Fruit fly (Drosophila melanogaster) whole organism, embryonic: Measurements from ENCODE around the gene BORCS5.

Experiments used
- Bgb ChIP-seq: fragments of 200-800 bp; sonication (Bioruptor generic); IDR thresholded peaks from 2 replicates; pipeline ENCODE4 v1.3.6; 2022; ENCODE audit warnings: missing biosample characterization, missing genetic modification characterization; ENCODE audit not compliant: partially characterized antibody
- Blimp-1 ChIP-seq: fragments of 200-800 bp; sonication (Bioruptor generic); optimal IDR thresholded peaks from 3 replicates; lab custom pipeline; 2018; ENCODE audit warnings: missing biosample characterization, missing genetic modification characterization, mild to moderate bottlenecking, moderate library complexity, missing genetic modification reagents
- CG10267 ChIP-seq: fragments of 200-800 bp; sonication (Bioruptor generic); optimal IDR thresholded peaks from 2 replicates; lab custom pipeline; 2018; ENCODE audit warnings: missing biosample characterization, mild to moderate bottlenecking, missing genetic modification characterization, moderate library complexity
- CG12659 ChIP-seq: fragments of 200-800 bp; sonication (Bioruptor generic); optimal IDR thresholded peaks from 3 replicates; lab custom pipeline; 2017; ENCODE audit warnings: mild to moderate bottlenecking, missing biosample characterization, missing genetic modification reagents, missing genetic modification characterization
- CG13287 ChIP-seq: fragments of 200-800 bp; sonication (Bioruptor generic); IDR thresholded peaks from 2 replicates; pipeline ENCODE4 v1.3.6; 2022; ENCODE audit warnings: missing biosample characterization, missing genetic modification characterization; ENCODE audit not compliant: partially characterized antibody
- CG13775 ChIP-seq: fragments of 200-800 bp; sonication (Bioruptor generic); optimal IDR thresholded peaks from 3 replicates; lab custom pipeline; 2017; ENCODE audit warnings: missing biosample characterization, mild to moderate bottlenecking, missing genetic modification characterization
- CG14710 ChIP-seq: fragments of 200-800 bp; sonication (Bioruptor generic); optimal IDR thresholded peaks from 3 replicates; lab custom pipeline; 2019; ENCODE audit warnings: missing biosample characterization, mild to moderate bottlenecking, missing genetic modification characterization, moderate library complexity
- CG15269 ChIP-seq: fragments of 200-800 bp; sonication (Bioruptor generic); optimal IDR thresholded peaks from 2 replicates; lab custom pipeline; 2018; ENCODE audit warnings: missing biosample characterization, mild to moderate bottlenecking, missing genetic modification characterization, moderate library complexity
- CG1603 ChIP-seq: fragments of 200-800 bp; sonication (Bioruptor generic); optimal IDR thresholded peaks from 2 replicates; lab custom pipeline; 2019; ENCODE audit warnings: missing biosample characterization, mild to moderate bottlenecking, missing genetic modification characterization, moderate library complexity
- CG16863 ChIP-seq: fragments of 200-800 bp; sonication (Bioruptor generic); optimal IDR thresholded peaks from 3 replicates; lab custom pipeline; 2016; ENCODE audit warnings: missing biosample characterization, missing genetic modification characterization
- CG2129 ChIP-seq: fragments of 200-800 bp; sonication (Bioruptor generic); IDR thresholded peaks from 2 replicates; pipeline ENCODE4 v1.3.6; 2022; ENCODE audit warnings: missing biosample characterization, missing genetic modification characterization; ENCODE audit not compliant: partially characterized antibody
- CG30020 ChIP-seq: fragments of 200-800 bp; optimal IDR thresholded peaks from 2 replicates; lab custom pipeline; 2019; ENCODE audit warnings: missing biosample characterization, mild to moderate bottlenecking, missing genetic modification characterization, moderate library complexity
- CG34376 ChIP-seq: fragments of 200-800 bp; sonication (Bioruptor generic); optimal IDR thresholded peaks from 2 replicates; lab custom pipeline; 2018; ENCODE audit warnings: missing biosample characterization, mild to moderate bottlenecking, missing genetic modification characterization
- CG3995 ChIP-seq: fragments of 200-800 bp; sonication (Bioruptor generic); optimal IDR thresholded peaks from 3 replicates; lab custom pipeline; 2016; ENCODE audit warnings: missing biosample characterization, missing genetic modification characterization
- CG42726 ChIP-seq: fragments of 200-800 bp; sonication (Bioruptor generic); IDR thresholded peaks from 2 replicates; pipeline ENCODE4 v1.3.6; 2022; ENCODE audit warnings: missing biosample characterization, missing genetic modification characterization; ENCODE audit not compliant: partially characterized antibody
- CG4617 ChIP-seq: fragments of 200-800 bp; sonication (Bioruptor generic); optimal IDR thresholded peaks from 3 replicates; lab custom pipeline; 2016; ENCODE audit warnings: missing biosample characterization, missing genetic modification characterization, borderline replicate concordance
- CG6813 ChIP-seq: fragments of 200-800 bp; sonication (Bioruptor generic); optimal IDR thresholded peaks from 2 replicates; lab custom pipeline; 2017; ENCODE audit warnings: missing biosample characterization, missing genetic modification characterization, mild to moderate bottlenecking, moderate library complexity, missing genetic modification reagents
- CG9797 ChIP-seq: fragments of 200-800 bp; sonication (Bioruptor generic); optimal IDR thresholded peaks from 3 replicates; lab custom pipeline; 2018; ENCODE audit warnings: missing biosample characterization, mild to moderate bottlenecking, missing genetic modification characterization
- CTCF ChIP-seq: fragments of 200-800 bp; sonication (Bioruptor generic); optimal IDR thresholded peaks from 2 replicates; lab custom pipeline; 2017; ENCODE audit warnings: missing biosample characterization, mild to moderate bottlenecking, missing genetic modification characterization, moderate library complexity
- Camta ChIP-seq: fragments of 200-800 bp; sonication (Bioruptor generic); optimal IDR thresholded peaks from 2 replicates; lab custom pipeline; 2016; ENCODE audit warnings: missing biosample characterization, missing genetic modification characterization
- Deaf1 ChIP-seq: fragments of 200-800 bp; optimal IDR thresholded peaks from 3 replicates; lab custom pipeline; 2019; ENCODE audit warnings: missing biosample characterization, mild to moderate bottlenecking, missing genetic modification characterization, moderate library complexity
- Dll ChIP-seq: fragments of 200-800 bp; sonication (Bioruptor generic); IDR thresholded peaks from 4 replicates; pipeline ENCODE4 v1.3.6; 2022; ENCODE audit warnings: missing biosample characterization, missing genetic modification characterization; ENCODE audit not compliant: partially characterized antibody
- Dref ChIP-seq: fragments of 200-800 bp; sonication (Bioruptor generic); IDR thresholded peaks from 2 replicates; pipeline ENCODE4 v1.3.6; 2022; ENCODE audit warnings: missing biosample characterization, missing genetic modification characterization
- ERR ChIP-seq: fragments of 200-800 bp; sonication (Bioruptor generic); optimal IDR thresholded peaks from 2 replicates; lab custom pipeline; 2016; ENCODE audit warnings: missing biosample characterization, missing genetic modification characterization
- Ets97D ChIP-seq: fragments of 200-800 bp; sonication (Bioruptor generic); optimal IDR thresholded peaks from 3 replicates; lab custom pipeline; 2016; ENCODE audit warnings: missing biosample characterization, missing genetic modification characterization
- Kr ChIP-seq: fragments of 200-800 bp; sonication (Bioruptor generic); optimal IDR thresholded peaks from 2 replicates; lab custom pipeline; 2017; ENCODE audit warnings: missing biosample characterization, mild to moderate bottlenecking, missing genetic modification characterization
- Lpt ChIP-seq: fragments of >200 bp; optimal IDR thresholded peaks from 2 replicates; lab custom pipeline; 2018; ENCODE audit warnings: missing biosample characterization, missing genetic modification characterization
- NC2β ChIP-seq: fragments of 200-800 bp; sonication (Bioruptor generic); optimal IDR thresholded peaks from 2 replicates; lab custom pipeline; 2016; ENCODE audit warnings: missing biosample characterization, missing genetic modification characterization
- PHDP ChIP-seq: fragments of 200-800 bp; sonication (Bioruptor generic); optimal IDR thresholded peaks from 3 replicates; lab custom pipeline; 2018; ENCODE audit warnings: missing biosample characterization, mild to moderate bottlenecking, missing genetic modification characterization, moderate library complexity
- Pdp1 ChIP-seq, 2 experiments: fragments of 200-800 bp; sonication (Bioruptor generic); optimal IDR thresholded peaks; 3 replicates each; lab custom pipeline; 2016; ENCODE audit warnings: missing biosample characterization in 2 of 2, missing genetic modification characterization in 2 of 2, mild to moderate bottlenecking in 1 of 2, moderate library complexity in 1 of 2
- YL-1 ChIP-seq: fragments of 200-800 bp; sonication (Bioruptor generic); optimal IDR thresholded peaks from 3 replicates; lab custom pipeline; 2017; ENCODE audit warnings: missing biosample characterization, mild to moderate bottlenecking, missing genetic modification characterization
- amos ChIP-seq: fragments of 200-800 bp; sonication (Bioruptor generic); IDR thresholded peaks from 2 replicates; pipeline ENCODE4 v1.3.6; 2022; ENCODE audit warnings: missing biosample characterization, missing genetic modification characterization; ENCODE audit not compliant: partially characterized antibody
- ase ChIP-seq: fragments of 200-800 bp; sonication (Bioruptor generic); IDR thresholded peaks from 3 replicates; pipeline ENCODE4 v1.3.6; 2022; ENCODE audit warnings: missing biosample characterization, missing genetic modification characterization
- bbx ChIP-seq: fragments of 200-800 bp; sonication (Bioruptor generic); IDR thresholded peaks from 2 replicates; pipeline ENCODE4 v1.3.6; 2022; ENCODE audit warnings: missing biosample characterization, missing genetic modification characterization; ENCODE audit not compliant: partially characterized antibody
- bowl ChIP-seq: fragments of 200-800 bp; sonication (Bioruptor generic); IDR thresholded peaks from 2 replicates; pipeline ENCODE4 v1.3.6; 2022; ENCODE audit warnings: missing biosample characterization, missing genetic modification characterization
- cas ChIP-seq: fragments of 200-800 bp; sonication (Bioruptor generic); IDR thresholded peaks from 2 replicates; pipeline ENCODE4 v1.3.6; 2022; ENCODE audit warnings: missing biosample characterization, missing genetic modification characterization
- chn ChIP-seq: fragments of 200-800 bp; sonication (Bioruptor generic); optimal IDR thresholded peaks from 2 replicates; lab custom pipeline; 2016; ENCODE audit warnings: missing biosample characterization, missing genetic modification characterization
- ham ChIP-seq: fragments of 200-800 bp; sonication (Bioruptor generic); IDR thresholded peaks from 2 replicates; pipeline ENCODE4 v1.3.6; 2022; ENCODE audit warnings: missing biosample characterization, missing genetic modification characterization
- ind ChIP-seq: fragments of 200-800 bp; sonication (Bioruptor generic); optimal IDR thresholded peaks from 3 replicates; lab custom pipeline; 2016; ENCODE audit warnings: missing biosample characterization, missing genetic modification characterization
- jing ChIP-seq: fragments of 200-800 bp; sonication (Bioruptor generic); optimal IDR thresholded peaks from 2 replicates; lab custom pipeline; 2018; ENCODE audit warnings: missing biosample characterization, mild to moderate bottlenecking, missing genetic modification characterization
- ken ChIP-seq: fragments of 200-800 bp; sonication (Bioruptor generic); IDR thresholded peaks from 3 replicates; pipeline ENCODE4 v1.3.6; 2022; ENCODE audit warnings: missing biosample characterization, missing genetic modification characterization
- knrl ChIP-seq: fragments of 200-800 bp; sonication (Bioruptor generic); IDR thresholded peaks from 3 replicates; pipeline ENCODE4 v1.3.6; 2022; ENCODE audit warnings: missing biosample characterization, missing genetic modification characterization; ENCODE audit not compliant: partially characterized antibody
- pzg ChIP-seq: fragments of 200-800 bp; sonication (Bioruptor generic); optimal IDR thresholded peaks from 3 replicates; lab custom pipeline; 2018; ENCODE audit warnings: missing biosample characterization, mild to moderate bottlenecking, missing genetic modification characterization, moderate library complexity
- ranshi ChIP-seq: fragments of 200-800 bp; sonication (Bioruptor generic); IDR thresholded peaks from 2 replicates; pipeline ENCODE4 v1.3.6; 2022; ENCODE audit warnings: missing biosample characterization, missing genetic modification characterization
- salm ChIP-seq: fragments of 200-800 bp; sonication (Bioruptor generic); optimal IDR thresholded peaks from 2 replicates; lab custom pipeline; 2018; ENCODE audit warnings: missing biosample characterization, mild to moderate bottlenecking, missing genetic modification characterization
- scrt ChIP-seq: fragments of 200-800 bp; sonication (Bioruptor generic); optimal IDR thresholded peaks from 2 replicates; lab custom pipeline; 2018; ENCODE audit warnings: missing biosample characterization, mild to moderate bottlenecking, missing genetic modification characterization, moderate library complexity
- sima ChIP-seq: fragments of 200-800 bp; sonication (Bioruptor generic); optimal IDR thresholded peaks from 2 replicates; lab custom pipeline; 2016; ENCODE audit warnings: missing biosample characterization, missing genetic modification characterization
- vnd ChIP-seq: fragments of 200-800 bp; sonication (Bioruptor generic); IDR thresholded peaks from 3 replicates; pipeline ENCODE4 v1.3.6; 2022; ENCODE audit warnings: missing biosample characterization, missing genetic modification characterization; ENCODE audit not compliant: partially characterized antibody
- z ChIP-seq: fragments of 200-800 bp; sonication (Bioruptor generic); IDR thresholded peaks from 3 replicates; pipeline ENCODE4 v1.3.6; 2022; ENCODE audit warnings: missing biosample characterization, missing genetic modification characterization
- zfh2 ChIP-seq: fragments of 200-800 bp; sonication (Bioruptor generic); optimal IDR thresholded peaks from 2 replicates; lab custom pipeline; 2016; ENCODE audit warnings: missing biosample characterization, missing genetic modification characterization

The BORCS5 gene

DNA sequence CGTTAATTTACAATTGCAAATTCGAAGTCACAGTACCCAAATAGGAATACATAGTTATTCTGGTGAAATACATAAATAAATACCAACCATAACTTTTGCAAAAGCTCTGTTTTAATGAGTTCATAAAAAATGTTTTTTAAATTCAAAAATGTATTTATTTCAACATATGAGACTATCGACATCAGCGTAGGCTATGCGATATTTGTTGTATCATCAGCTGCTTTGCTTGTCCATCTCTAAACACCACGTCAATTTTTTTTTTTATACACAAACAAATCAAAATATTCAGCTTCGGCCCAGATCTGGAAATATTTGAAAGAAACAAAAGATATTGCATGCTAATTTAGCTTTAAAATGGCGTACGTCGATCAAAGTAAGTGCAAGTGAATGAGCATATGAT, 15.6 kb upstream of the BORCS5 start, which contains the start of gene CG1840 (continued):
- TF ChIP-seq Kr: no peak
- TF ChIP-seq CG15269 (tag; lab: Kevin White, UChicago): no peak
- peak; percentile 26 for TF ChIP-seq CG14710 (tag; lab: Kevin White, UChicago)
- peak; percentile 13 for TF ChIP-seq Ets97D (GFP tag; lab: Kevin White, UChicago)
- no peak for TF ChIP-seq CG6813 (GFP tag; lab: Kevin White, UChicago)
- peak in 1 of 2 experiments; percentile 95 for TF ChIP-seq Pdp1 (GFP tag; optimal IDR thresholded peaks at IDR 0.05; lab: Kevin White, UChicago)
- TF ChIP-seq NC2β (GFP tag; lab: Kevin White, UChicago): no peak
- no peak for TF ChIP-seq ham
- peak; percentile 2 for TF ChIP-seq Deaf1
- TF ChIP-seq chn (GFP tag; lab: Kevin White, UChicago): no peak
- TF ChIP-seq amos: peak; percentile 80
- TF ChIP-seq scrt (GFP tag; lab: Kevin White, UChicago): no peak
- TF ChIP-seq Blimp-1: no peak
- TF ChIP-seq CG34376 (GFP tag; lab: Kevin White, UChicago): peak; percentile 8
- TF ChIP-seq ken (GFP tag; lab: Robert Waterston, UW): no peak
- TF ChIP-seq CG10267 (tag; lab: Kevin White, UChicago): peak; percentile 44
- TF ChIP-seq ERR (GFP tag; lab: Kevin White, UChicago): no peak
- TF ChIP-seq ranshi (GFP tag; lab: Robert Waterston, UW): no peak
- TF ChIP-seq sima (GFP tag; lab: Kevin White, UChicago): no peak
- TF ChIP-seq PHDP (tag; lab: Kevin White, UChicago): peak; percentile 0
- no peak for TF ChIP-seq CG9797 (GFP tag; lab: Kevin White, UChicago)
- no peak for TF ChIP-seq Camta (GFP tag; lab: Kevin White, UChicago)
- peak; percentile 72 for TF ChIP-seq Bgb (GFP tag; lab: Robert Waterston, UW)
- peak; percentile 48 for TF ChIP-seq Dref
- TF ChIP-seq CG12659 (GFP tag; lab: Kevin White, UChicago): peak; percentile 14
- TF ChIP-seq jing (GFP tag; lab: Kevin White, UChicago): no peak
- peak; percentile 13 for TF ChIP-seq YL-1
- peak; percentile 69; the same call in 2 of the 3 replicates for TF ChIP-seq knrl (GFP tag; lab: Robert Waterston, UW)
- no peak for TF ChIP-seq ind (GFP tag; lab: Kevin White, UChicago)
- TF ChIP-seq pzg (GFP tag; lab: Kevin White, UChicago): peak; percentile 32
- TF ChIP-seq z (GFP tag; lab: Robert Waterston, UW): no peak
- TF ChIP-seq CG42726: 0 out of 2 replicates have a peak, but pooled peaks have one; percentile 40
- no peak for TF ChIP-seq Lpt
- TF ChIP-seq bowl (GFP tag; lab: Robert Waterston, UW): no peak
- no peak for TF ChIP-seq CTCF (GFP tag; lab: Kevin White, UChicago)
- no peak for TF ChIP-seq cas (GFP tag; lab: Robert Waterston, UW)
- TF ChIP-seq Dll (GFP tag; lab: Robert Waterston, UW): peak; percentile 81
- no peak for TF ChIP-seq salm (tag; lab: Kevin White, UChicago)
- TF ChIP-seq bbx (GFP tag; lab: Robert Waterston, UW): peak; percentile 74
- peak; percentile 31 for TF ChIP-seq CG4617
- TF ChIP-seq CG13775: no peak
- peak; percentile 1 for TF ChIP-seq zfh2
- TF ChIP-seq CG3995 (GFP tag; lab: Kevin White, UChicago): no peak
- peak; percentile 85 for TF ChIP-seq CG13287
- TF ChIP-seq CG16863 (GFP tag; lab: Kevin White, UChicago): no peak
- TF ChIP-seq CG1603: peak; percentile 28
- no peak for TF ChIP-seq ase
- no peak for TF ChIP-seq CG30020 (tag; lab: Kevin White, UChicago)
- peak; percentile 70 for TF ChIP-seq vnd (GFP tag; lab: Robert Waterston, UW)
- TF ChIP-seq CG2129 (GFP tag; lab: Robert Waterston, UW): peak; percentile 54
